Fruit fly (Drosophila melanogaster): ENCODE data around the gene CG10098.
A peak's percentile ranks its signal among the peaks of the same experiment; 100 is the strongest.

CG10098 gene

dm6 chr3R:7124109-7124639 is at the start of gene CG10098, which contains the start of gene Alh (continued):
- TF ChIP-seq H15 (GFP tag; IDR thresholded peaks at IDR 0.05) = peak; percentile 62; the same call in 2 of the 3 replicates
- no peak for TF ChIP-seq sd (tag; optimal IDR thresholded peaks at IDR 0.05)
- TF ChIP-seq CG17359 (tag; optimal IDR thresholded peaks at IDR 0.05) = peak; percentile 73
- peak; percentile 50; the same call in 1 of the 2 replicates for TF ChIP-seq hbn (GFP tag; IDR thresholded peaks at IDR 0.05; ENCODE audit: partially characterized antibody)
- peak; percentile 78 for TF ChIP-seq CG16863 (GFP tag; optimal IDR thresholded peaks at IDR 0.05)
- peak; percentile 82 for TF ChIP-seq NC2α (GFP tag; optimal IDR thresholded peaks at IDR 0.05)
- TF ChIP-seq CG11093 (GFP tag; IDR thresholded peaks at IDR 0.05) = peak; percentile 75; the same call in 1 of the 3 replicates
- peak; percentile 78 for TF ChIP-seq CG4328 (GFP tag; optimal IDR thresholded peaks at IDR 0.05)
- peak; percentile 76 for TF ChIP-seq Myb (GFP tag; optimal IDR thresholded peaks at IDR 0.05)
- TF ChIP-seq Hand (GFP tag; optimal IDR thresholded peaks at IDR 0.05) = peak; percentile 29
- peak; percentile 77 for TF ChIP-seq fd3F (GFP tag; optimal IDR thresholded peaks at IDR 0.05)
- peak; percentile 58; the same call in 2 of the 3 replicates for TF ChIP-seq CG11560 (tag; IDR thresholded peaks at IDR 0.05)
- TF ChIP-seq dmrt99B (tag; optimal IDR thresholded peaks at IDR 0.05) = peak; percentile 70
- peak; percentile 79 for TF ChIP-seq bcd (GFP tag; optimal IDR thresholded peaks at IDR 0.05)
- peak; percentile 50 for TF ChIP-seq p53 (GFP tag; optimal IDR thresholded peaks at IDR 0.05)
- TF ChIP-seq wek (GFP tag; optimal IDR thresholded peaks at IDR 0.05) = no peak
- TF ChIP-seq slbo (GFP tag; IDR thresholded peaks at IDR 0.05) = peak; percentile 93
- peak; percentile 82 for TF ChIP-seq CG10654 (GFP tag; optimal IDR thresholded peaks at IDR 0.05)
- peak; percentile 83 for TF ChIP-seq CG14014 (GFP tag; IDR thresholded peaks at IDR 0.05)
- TF ChIP-seq hth (optimal IDR thresholded peaks at IDR 0.05) = no peak
- TF ChIP-seq wor (GFP tag; IDR thresholded peaks at IDR 0.05) = 0 out of 2 replicates have a peak, but pooled peaks have one; percentile 12
- TF ChIP-seq CG12942 (GFP tag; optimal IDR thresholded peaks at IDR 0.05) = peak; percentile 89
- peak; percentile 65 for TF ChIP-seq CG10979 (tag; optimal IDR thresholded peaks at IDR 0.05)
- peak; percentile 44 for TF ChIP-seq ftz-f1 (GFP tag; optimal IDR thresholded peaks at IDR 0.05)
- TF ChIP-seq CG2116 (GFP tag; optimal IDR thresholded peaks at IDR 0.05) = peak; percentile 85
- TF ChIP-seq CG8924 (tag; optimal IDR thresholded peaks at IDR 0.05) = peak; percentile 77
- TF ChIP-seq dm (GFP tag; optimal IDR thresholded peaks at IDR 0.05) = peak; percentile 75
- TF ChIP-seq schlank (tag; optimal IDR thresholded peaks at IDR 0.05) = peak; percentile 49
- peak; percentile 67 for TF ChIP-seq CG6791 (GFP tag; IDR thresholded peaks at IDR 0.05; ENCODE audit: partially characterized antibody)
- TF ChIP-seq H2.0 (GFP tag; IDR thresholded peaks at IDR 0.05) = peak; percentile 69
- peak; percentile 70 for TF ChIP-seq aop (GFP tag; IDR thresholded peaks at IDR 0.05)
- TF ChIP-seq Kr (GFP tag; optimal IDR thresholded peaks at IDR 0.05) = no peak
- peak; percentile 85 for TF ChIP-seq Abd-B (GFP tag; optimal IDR thresholded peaks at IDR 0.05)
- peak; percentile 7; the same call in 1 of the 3 replicates for TF ChIP-seq ci (GFP tag; IDR thresholded peaks at IDR 0.05)
- TF ChIP-seq ranshi (GFP tag; IDR thresholded peaks at IDR 0.05) = peak; percentile 81; the same call in 1 of the 2 replicates
- peak; percentile 85 for TF ChIP-seq CG2712 (tag; optimal IDR thresholded peaks at IDR 0.05)

dm6 chr3R:7075115-7075425 is 49.3 kb upstream of the CG10098 start:
- peak; percentile 52 for TF ChIP-seq sens (GFP tag)
- no peak for TF ChIP-seq CG8944 (GFP tag; optimal IDR thresholded peaks at IDR 0.05)
- TF ChIP-seq salm (tag; optimal IDR thresholded peaks at IDR 0.05) = no peak
- no peak for TF ChIP-seq tio (GFP tag; optimal IDR thresholded peaks at IDR 0.05)
- no peak for TF ChIP-seq lilli (GFP tag; optimal IDR thresholded peaks at IDR 0.05)
- no peak for TF ChIP-seq row (GFP tag; IDR thresholded peaks at IDR 0.05)
- TF ChIP-seq lov (optimal IDR thresholded peaks at IDR 0.05) = no peak
- TF ChIP-seq lov (GFP tag; IDR thresholded peaks at IDR 0.05) = no peak
- TF ChIP-seq ara (GFP tag; IDR thresholded peaks at IDR 0.05) = no peak
- TF ChIP-seq phol (tag; optimal IDR thresholded peaks at IDR 0.05) = peak; percentile 50
- peak; percentile 28 for TF ChIP-seq Hand (GFP tag; optimal IDR thresholded peaks at IDR 0.05)
- no peak for TF ChIP-seq Lhr (GFP tag; optimal IDR thresholded peaks at IDR 0.05)
- no peak for TF ChIP-seq CG3281 (GFP tag; optimal IDR thresholded peaks at IDR 0.05)
- no peak for TF ChIP-seq shn (GFP tag; optimal IDR thresholded peaks at IDR 0.05)
- peak; percentile 37 for TF ChIP-seq CG12299 (tag; optimal IDR thresholded peaks at IDR 0.05)
- TF ChIP-seq cg (GFP tag; optimal IDR thresholded peaks at IDR 0.05) = peak; percentile 57
- no peak for TF ChIP-seq abd-A (tag; optimal IDR thresholded peaks at IDR 0.05)
- no peak for TF ChIP-seq her (GFP tag; optimal IDR thresholded peaks at IDR 0.05)
- no peak for TF ChIP-seq Six4 (GFP tag; optimal IDR thresholded peaks at IDR 0.05)
